Fruit fly (Drosophila melanogaster) whole organism, embryonic: ENCODE results near the gene CG42660.

Experiments used
- ATbp ChIP-seq: fragments of 200-800 bp; sonication (Bioruptor generic); optimal IDR thresholded peaks from 2 replicates; lab custom pipeline; 2017; ENCODE audit warnings: missing biosample characterization, mild to moderate bottlenecking, missing genetic modification characterization, missing genetic modification reagents
- CG11247 ChIP-seq: fragments of 200-800 bp; sonication (Bioruptor generic); IDR thresholded peaks from 2 replicates; pipeline ENCODE4 v1.3.6; 2022; ENCODE audit warnings: missing biosample characterization, missing genetic modification characterization
- CG11456 ChIP-seq: fragments of 200-800 bp; sonication (Bioruptor generic); IDR thresholded peaks from 3 replicates; pipeline ENCODE4 v1.3.6; 2022; ENCODE audit warnings: missing biosample characterization, missing genetic modification characterization
- CG11504 ChIP-seq: fragments of 200-800 bp; sonication (Bioruptor generic); optimal IDR thresholded peaks from 3 replicates; lab custom pipeline; 2019; ENCODE audit warnings: missing biosample characterization, mild to moderate bottlenecking, missing genetic modification characterization, moderate library complexity
- CG12155 ChIP-seq: fragments of 200-800 bp; sonication (Bioruptor generic); optimal IDR thresholded peaks from 3 replicates; lab custom pipeline; 2016; ENCODE audit warnings: missing biosample characterization, missing genetic modification characterization
- CG12236 ChIP-seq: fragments of 200-800 bp; sonication (Bioruptor generic); optimal IDR thresholded peaks from 2 replicates; lab custom pipeline; 2016; ENCODE audit warnings: missing biosample characterization, missing genetic modification characterization
- CG13296 ChIP-seq: fragments of 200-800 bp; sonication (Bioruptor generic); optimal IDR thresholded peaks from 3 replicates; lab custom pipeline; 2018; ENCODE audit warnings: missing biosample characterization, mild to moderate bottlenecking, missing genetic modification characterization
- CG14667 ChIP-seq: fragments of 200-800 bp; sonication (Bioruptor generic); IDR thresholded peaks from 2 replicates; pipeline ENCODE4 v1.3.6; 2022; ENCODE audit warnings: missing biosample characterization, missing genetic modification characterization
- CG15073 ChIP-seq: fragments of 200-800 bp; sonication (Bioruptor generic); optimal IDR thresholded peaks from 2 replicates; lab custom pipeline; 2016; ENCODE audit warnings: missing biosample characterization, missing genetic modification characterization
- CG15479 ChIP-seq: fragments of 200-800 bp; sonication (Bioruptor generic); optimal IDR thresholded peaks from 3 replicates; lab custom pipeline; 2019; ENCODE audit warnings: missing biosample characterization, mild to moderate bottlenecking, missing genetic modification characterization, moderate library complexity
- CG16863 ChIP-seq: fragments of 200-800 bp; sonication (Bioruptor generic); optimal IDR thresholded peaks from 3 replicates; lab custom pipeline; 2016; ENCODE audit warnings: missing biosample characterization, missing genetic modification characterization
- CG17361 ChIP-seq: fragments of 200-800 bp; sonication (Bioruptor generic); IDR thresholded peaks from 3 replicates; pipeline ENCODE4 v1.3.6; 2022; ENCODE audit warnings: missing biosample characterization, missing genetic modification characterization
- CG2116 ChIP-seq: fragments of 200-800 bp; sonication (Bioruptor generic); optimal IDR thresholded peaks from 3 replicates; lab custom pipeline; 2018; ENCODE audit warnings: missing biosample characterization, mild to moderate bottlenecking, missing genetic modification characterization
- CG30403 ChIP-seq: fragments of 200-800 bp; sonication (Bioruptor generic); optimal IDR thresholded peaks from 3 replicates; lab custom pipeline; 2016; ENCODE audit warnings: missing biosample characterization, missing genetic modification characterization
- CG31388 ChIP-seq: fragments of 200-800 bp; sonication (Bioruptor generic); optimal IDR thresholded peaks from 2 replicates; lab custom pipeline; 2016; ENCODE audit warnings: missing biosample characterization, missing genetic modification characterization
- CG3163 ChIP-seq: fragments of 200-800 bp; sonication (Bioruptor generic); optimal IDR thresholded peaks from 3 replicates; lab custom pipeline; 2016; ENCODE audit warnings: missing biosample characterization, missing genetic modification characterization
- CG32532 ChIP-seq: fragments of 200-800 bp; sonication (Bioruptor generic); IDR thresholded peaks from 2 replicates; pipeline ENCODE4 v1.3.6; 2022; ENCODE audit warnings: missing biosample characterization, missing genetic modification characterization
- CG3726 ChIP-seq: fragments of 200-800 bp; sonication (Bioruptor generic); IDR thresholded peaks from 3 replicates; pipeline ENCODE4, ENCODE4 v1.3.6; 2022; ENCODE audit warnings: missing biosample characterization, missing genetic modification characterization
- CG7372 ChIP-seq: fragments of 200-800 bp; sonication (Bioruptor generic); IDR thresholded peaks from 2 replicates; pipeline ENCODE4 v1.3.6; 2022; ENCODE audit warnings: missing biosample characterization, missing genetic modification characterization
- CTCF ChIP-seq: fragments of 200-800 bp; sonication (Bioruptor generic); optimal IDR thresholded peaks from 2 replicates; lab custom pipeline; 2017; ENCODE audit warnings: missing biosample characterization, mild to moderate bottlenecking, missing genetic modification characterization, moderate library complexity
- Deaf1 ChIP-seq: fragments of 200-800 bp; optimal IDR thresholded peaks from 3 replicates; lab custom pipeline; 2019; ENCODE audit warnings: missing biosample characterization, mild to moderate bottlenecking, missing genetic modification characterization, moderate library complexity
- Dp ChIP-seq: fragments of 200-800 bp; sonication (Bioruptor generic); optimal IDR thresholded peaks from 2 replicates; lab custom pipeline; 2018; ENCODE audit warnings: missing biosample characterization, mild to moderate bottlenecking, missing genetic modification characterization, moderate library complexity
- ERR ChIP-seq: fragments of 200-800 bp; sonication (Bioruptor generic); optimal IDR thresholded peaks from 2 replicates; lab custom pipeline; 2016; ENCODE audit warnings: missing biosample characterization, missing genetic modification characterization
- Ets65A ChIP-seq: fragments of 200-800 bp; sonication (Bioruptor generic); peaks from one replicate; lab custom pipeline; 2016; ENCODE audit warnings: missing biosample characterization, missing genetic modification characterization
- Fer2 ChIP-seq: fragments of 200-800 bp; sonication (Bioruptor generic); optimal IDR thresholded peaks from 2 replicates; lab custom pipeline; 2018; ENCODE audit warnings: missing biosample characterization, mild to moderate bottlenecking, missing genetic modification characterization, moderate library complexity
- H2.0 ChIP-seq: fragments of 200-800 bp; sonication (Bioruptor generic); IDR thresholded peaks from 2 replicates; pipeline ENCODE4 v1.3.6; 2022; ENCODE audit warnings: missing biosample characterization, missing genetic modification characterization
- Lpt ChIP-seq: fragments of >200 bp; optimal IDR thresholded peaks from 2 replicates; lab custom pipeline; 2018; ENCODE audit warnings: missing biosample characterization, missing genetic modification characterization
- MESR4 ChIP-seq: fragments of 200-800 bp; sonication (Bioruptor generic); optimal IDR thresholded peaks from 2 replicates; lab custom pipeline; 2018; ENCODE audit warnings: missing biosample characterization, mild to moderate bottlenecking, missing genetic modification characterization, moderate library complexity
- Meics ChIP-seq: fragments of 200-800 bp; sonication (Bioruptor generic); optimal IDR thresholded peaks from 2 replicates; lab custom pipeline; 2017; ENCODE audit warnings: missing biosample characterization, mild to moderate bottlenecking, missing genetic modification characterization
- Nf-YB ChIP-seq: fragments of 200-800 bp; sonication (Bioruptor generic); optimal IDR thresholded peaks from 3 replicates; lab custom pipeline; 2019; ENCODE audit warnings: missing biosample characterization, mild to moderate bottlenecking, missing genetic modification characterization, moderate library complexity
- Nf-YC ChIP-seq: fragments of 200-800 bp; optimal IDR thresholded peaks from 3 replicates; lab custom pipeline; 2019; ENCODE audit warnings: missing biosample characterization, mild to moderate bottlenecking, missing genetic modification characterization, moderate library complexity
- Six4 ChIP-seq: fragments of 200-800 bp; sonication (Bioruptor generic); optimal IDR thresholded peaks from 2 replicates; lab custom pipeline; 2016; ENCODE audit warnings: missing biosample characterization, missing genetic modification characterization
- Spps ChIP-seq: fragments of 200-800 bp; sonication (Bioruptor generic); optimal IDR thresholded peaks from 2 replicates; lab custom pipeline; 2018; ENCODE audit warnings: missing biosample characterization, mild to moderate bottlenecking, missing genetic modification characterization
- Xbp1 ChIP-seq: fragments of 200-800 bp; sonication (Bioruptor generic); optimal IDR thresholded peaks from 3 replicates; lab custom pipeline; 2016; ENCODE audit warnings: missing biosample characterization, mild to moderate bottlenecking, missing genetic modification characterization
- abd-A ChIP-seq: fragments of 200-800 bp; sonication (Bioruptor generic); optimal IDR thresholded peaks from 3 replicates; lab custom pipeline; 2019; ENCODE audit warnings: missing biosample characterization, mild to moderate bottlenecking, missing genetic modification characterization, moderate library complexity
- az2 ChIP-seq: fragments of 200-800 bp; sonication (Bioruptor generic); optimal IDR thresholded peaks from 3 replicates; lab custom pipeline; 2016; ENCODE audit warnings: missing biosample characterization, missing genetic modification characterization
- br ChIP-seq: fragments of >200 bp; optimal IDR thresholded peaks from 2 replicates; lab custom pipeline; 2017
- cad ChIP-seq: fragments of >200 bp; optimal IDR thresholded peaks from 2 replicates; lab custom pipeline; 2017; ENCODE audit warnings: missing biosample characterization, missing genetic modification characterization
- cg ChIP-seq: fragments of 200-800 bp; sonication (Bioruptor generic); optimal IDR thresholded peaks from 3 replicates; lab custom pipeline; 2019; ENCODE audit warnings: missing biosample characterization, mild to moderate bottlenecking, missing genetic modification characterization, moderate library complexity
- crol ChIP-seq: fragments of 200-800 bp; sonication (Bioruptor generic); IDR thresholded peaks from 2 replicates; pipeline ENCODE4 v1.3.6; 2022; ENCODE audit warnings: missing biosample characterization, missing genetic modification characterization
- dati ChIP-seq: fragments of 200-800 bp; sonication (Bioruptor generic); IDR thresholded peaks from 2 replicates; pipeline ENCODE4 v1.3.6; 2022; ENCODE audit warnings: missing biosample characterization, missing genetic modification characterization
- disco-r ChIP-seq: fragments of 200-800 bp; sonication (Bioruptor generic); optimal IDR thresholded peaks from 2 replicates; lab custom pipeline; 2016; ENCODE audit warnings: missing biosample characterization, missing genetic modification characterization
- ems ChIP-seq: fragments of 200-800 bp; sonication (Bioruptor generic); optimal IDR thresholded peaks from 3 replicates; lab custom pipeline; 2016; ENCODE audit warnings: missing biosample characterization, missing genetic modification characterization
- ind ChIP-seq: fragments of 200-800 bp; sonication (Bioruptor generic); optimal IDR thresholded peaks from 3 replicates; lab custom pipeline; 2016; ENCODE audit warnings: missing biosample characterization, missing genetic modification characterization
- lmd ChIP-seq: fragments of 200-800 bp; sonication (Bioruptor generic); IDR thresholded peaks from 2 replicates; pipeline ENCODE4 v1.3.6; 2022; ENCODE audit warnings: missing biosample characterization, missing genetic modification characterization
- mirr ChIP-seq: fragments of 200-800 bp; sonication (Bioruptor generic); optimal IDR thresholded peaks from 3 replicates; lab custom pipeline; 2018; ENCODE audit warnings: missing biosample characterization, mild to moderate bottlenecking, missing genetic modification characterization
- oc ChIP-seq: fragments of 200-800 bp; sonication (Bioruptor generic); optimal IDR thresholded peaks from 2 replicates; lab custom pipeline; 2018; ENCODE audit warnings: missing biosample characterization, mild to moderate bottlenecking, missing genetic modification characterization, moderate library complexity
- peb ChIP-seq: fragments of 200-800 bp; sonication (Bioruptor generic); IDR thresholded peaks from 2 replicates; pipeline ENCODE4 v1.3.6; 2022; ENCODE audit warnings: missing biosample characterization, missing genetic modification characterization
- pho ChIP-seq: fragments of 200-800 bp; sonication (Bioruptor generic); optimal IDR thresholded peaks from 2 replicates; lab custom pipeline; 2016; ENCODE audit warnings: missing biosample characterization, missing genetic modification characterization
- pum ChIP-seq: fragments of 200-800 bp; sonication (Bioruptor generic); optimal IDR thresholded peaks from 2 replicates; lab custom pipeline; 2016; ENCODE audit warnings: missing biosample characterization, missing genetic modification characterization
- sqz ChIP-seq: fragments of 200-800 bp; sonication (Bioruptor generic); optimal IDR thresholded peaks from 3 replicates; lab custom pipeline; 2018; ENCODE audit warnings: missing biosample characterization, mild to moderate bottlenecking, missing genetic modification characterization
- tna ChIP-seq: fragments of 200-800 bp; sonication (Bioruptor generic); IDR thresholded peaks from 2 replicates; pipeline ENCODE4 v1.3.6; 2022; ENCODE audit warnings: missing biosample characterization, missing genetic modification characterization; ENCODE audit not compliant: partially characterized antibody
- tx ChIP-seq: fragments of 200-800 bp; sonication (Bioruptor generic); optimal IDR thresholded peaks from 2 replicates; lab custom pipeline; 2016; ENCODE audit warnings: missing biosample characterization, missing genetic modification characterization

The CG42660 gene

DNA sequence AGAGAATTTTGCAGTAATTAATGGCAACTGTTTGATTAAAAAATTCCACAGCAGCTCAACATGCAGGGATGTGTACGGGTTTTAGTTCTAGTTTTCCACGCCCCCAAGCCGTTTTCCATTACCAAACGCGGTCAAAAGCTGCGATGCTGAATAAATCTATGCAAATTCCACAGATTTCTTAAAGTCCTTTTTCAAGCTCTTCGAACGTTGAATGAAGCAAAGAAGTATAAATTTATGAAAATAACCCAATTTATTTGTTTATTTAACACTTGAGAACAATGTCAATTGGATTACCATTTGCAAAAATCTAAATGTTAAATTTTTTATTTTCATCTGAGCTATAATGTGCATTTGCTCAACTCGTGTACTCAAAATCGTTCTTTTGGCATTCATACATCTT lies at the start of gene CG42660, which contains the start of the genes CG42661 and Tsp66A:
CG42660 (plus strand) TSS at position 301 of the 400 bp plus-strand sequence.
CG42661 (plus strand) TSS at position 301 of the 400 bp plus-strand sequence.
Tsp66A (plus strand) TSS at position 301 of the 400 bp plus-strand sequence.
- TF ChIP-seq MESR4: no peak
- TF ChIP-seq CG31388 (GFP tag; lab: Kevin White, UChicago): no peak
- no peak for TF ChIP-seq CG14667 (GFP tag; lab: Robert Waterston, UW)
- TF ChIP-seq Deaf1 (tag; lab: Kevin White, UChicago): no peak
- TF ChIP-seq ERR (GFP tag; lab: Kevin White, UChicago): no peak
- no peak for TF ChIP-seq Nf-YC (tag; lab: Kevin White, UChicago)
- no peak for TF ChIP-seq Meics (GFP tag; lab: Kevin White, UChicago)
- no peak for TF ChIP-seq CG3163 (GFP tag; lab: Kevin White, UChicago)
- TF ChIP-seq CG11247 (GFP tag; lab: Robert Waterston, UW): no peak
- TF ChIP-seq cg (GFP tag; lab: Kevin White, UChicago): no peak
- no peak for TF ChIP-seq tx (GFP tag; lab: Kevin White, UChicago)
- TF ChIP-seq Xbp1 (GFP tag; lab: Kevin White, UChicago): no peak
- TF ChIP-seq H2.0: no peak
- TF ChIP-seq CG13296 (GFP tag; lab: Kevin White, UChicago): no peak
- TF ChIP-seq Ets65A (GFP tag; lab: Kevin White, UChicago): no peak

DNA sequence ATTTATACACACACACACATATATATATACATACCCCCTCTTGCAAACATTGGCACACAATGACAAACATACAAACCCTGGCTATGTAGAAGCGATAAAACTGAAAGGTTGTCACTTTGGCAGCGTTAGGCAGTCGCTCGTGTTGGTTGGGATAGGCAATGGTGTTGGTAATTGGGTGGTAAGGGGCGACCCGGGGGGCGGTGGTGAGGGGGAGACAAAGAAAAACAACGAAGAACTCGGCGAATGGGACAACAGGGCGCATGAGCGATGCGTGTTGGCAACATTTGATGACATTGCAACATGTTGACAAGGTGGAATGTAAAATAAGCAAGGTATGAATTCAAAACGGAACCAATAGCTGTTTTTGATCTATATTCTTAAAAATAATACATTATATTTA lies 42.7 kb upstream of the CG42660 start:
- TF ChIP-seq CG16863 (GFP tag; lab: Kevin White, UChicago) (no peak), peb (GFP tag; lab: Robert Waterston, UW) (no peak), Lpt (GFP tag; lab: Kevin White, UChicago) (no peak), Dp (no peak), lmd (GFP tag; lab: Robert Waterston, UW) (no peak), Fer2 (tag; lab: Kevin White, UChicago) (no peak), CTCF (GFP tag; lab: Kevin White, UChicago) (no peak), ems (GFP tag; lab: Kevin White, UChicago) (no peak), CG11504 (tag; lab: Kevin White, UChicago) (peak; percentile 99), cad (GFP tag; lab: Kevin White, UChicago) (no peak), CG15073 (GFP tag; lab: Kevin White, UChicago) (no peak), CG3726 (GFP tag; lab: Robert Waterston, UW) (no peak), oc (tag; lab: Kevin White, UChicago) (no peak), CG2116 (no peak), CG30403 (GFP tag; lab: Kevin White, UChicago) (no peak), ind (GFP tag; lab: Kevin White, UChicago) (no peak), az2 (GFP tag; lab: Kevin White, UChicago) (no peak), abd-A (peak; percentile 89), pho (GFP tag; lab: Kevin White, UChicago) (no peak), mirr (peak; percentile 42), dati (GFP tag; lab: Robert Waterston, UW) (no peak), tna (GFP tag; lab: Robert Waterston, UW) (no peak), Nf-YB (peak; percentile 72), ERR (GFP tag; lab: Kevin White, UChicago) (no peak), sqz (GFP tag; lab: Kevin White, UChicago) (no peak), CG15479 (no peak), CG7372 (GFP tag; lab: Robert Waterston, UW) (peak; percentile 69), Six4 (no peak), CG17361 (GFP tag; lab: Robert Waterston, UW) (no peak), pum (GFP tag; lab: Kevin White, UChicago) (no peak), CG11456 (GFP tag; lab: Robert Waterston, UW) (no peak), crol (peak; percentile 95), disco-r (GFP tag; lab: Kevin White, UChicago) (no peak), CG12236 (GFP tag; lab: Kevin White, UChicago) (no peak), Spps (tag; lab: Kevin White, UChicago) (no peak), br (lab: Kevin White, UChicago) (no peak), CG12155 (GFP tag; lab: Kevin White, UChicago) (no peak), ATbp (GFP tag; lab: Kevin White, UChicago) (no peak), CG32532 (GFP tag; lab: Robert Waterston, UW) (no peak)
